Fruit fly (Drosophila melanogaster) whole organism, embryonic: ENCODE data around the gene eIF1.

Experiments used
- BEAF-32 ChIP-seq: fragments of 200-800 bp; sonication (Bioruptor generic); optimal IDR thresholded peaks from 3 replicates; lab custom pipeline; 2017; ENCODE audit warnings: missing biosample characterization, missing genetic modification characterization, mild to moderate bottlenecking, moderate library complexity, missing genetic modification reagents
- CG10565 ChIP-seq: fragments of 200-800 bp; sonication (Bioruptor generic); optimal IDR thresholded peaks from 3 replicates; lab custom pipeline; 2016; ENCODE audit warnings: missing biosample characterization, mild to moderate bottlenecking, missing genetic modification characterization
- CG12391 ChIP-seq: fragments of 200-800 bp; sonication (Bioruptor generic); optimal IDR thresholded peaks from 3 replicates; lab custom pipeline; 2018; ENCODE audit warnings: missing biosample characterization, mild to moderate bottlenecking, missing genetic modification characterization, moderate library complexity
- CG12769 ChIP-seq: fragments of 200-800 bp; sonication (Bioruptor generic); optimal IDR thresholded peaks from 2 replicates; lab custom pipeline; 2019; ENCODE audit warnings: missing biosample characterization, mild to moderate bottlenecking, missing genetic modification characterization, moderate library complexity
- CG13424 ChIP-seq: fragments of 200-800 bp; sonication (Bioruptor generic); optimal IDR thresholded peaks from 2 replicates; lab custom pipeline; 2019; ENCODE audit warnings: missing biosample characterization, mild to moderate bottlenecking, missing genetic modification characterization, moderate library complexity
- CG15073 ChIP-seq: fragments of 200-800 bp; sonication (Bioruptor generic); optimal IDR thresholded peaks from 2 replicates; lab custom pipeline; 2016; ENCODE audit warnings: missing biosample characterization, missing genetic modification characterization
- CG1529 ChIP-seq: fragments of 200-800 bp; sonication (Bioruptor generic); optimal IDR thresholded peaks from 3 replicates; lab custom pipeline; 2018; ENCODE audit warnings: missing biosample characterization, missing genetic modification characterization
- CG15479 ChIP-seq: fragments of 200-800 bp; sonication (Bioruptor generic); optimal IDR thresholded peaks from 3 replicates; lab custom pipeline; 2019; ENCODE audit warnings: missing biosample characterization, mild to moderate bottlenecking, missing genetic modification characterization, moderate library complexity
- CG17385 ChIP-seq: fragments of 200-800 bp; sonication (Bioruptor generic); optimal IDR thresholded peaks from 3 replicates; lab custom pipeline; 2018; ENCODE audit warnings: missing biosample characterization, mild to moderate bottlenecking, missing genetic modification characterization
- CG17802 ChIP-seq: fragments of 200-800 bp; sonication (Bioruptor generic); optimal IDR thresholded peaks from 2 replicates; lab custom pipeline; 2018; ENCODE audit warnings: missing biosample characterization, mild to moderate bottlenecking, missing genetic modification characterization, moderate library complexity
- CG18011 ChIP-seq: fragments of 200-800 bp; sonication (Bioruptor generic); optimal IDR thresholded peaks from 2 replicates; lab custom pipeline; 2017; ENCODE audit warnings: missing biosample characterization, missing genetic modification characterization, mild to moderate bottlenecking, moderate library complexity, missing genotype
- CG2199 ChIP-seq: fragments of 200-800 bp; sonication (Bioruptor generic); IDR thresholded peaks from 3 replicates; pipeline ENCODE4 v1.3.6; 2022; ENCODE audit warnings: missing biosample characterization, missing genetic modification characterization
- CG32767 ChIP-seq: fragments of 200-800 bp; sonication (Bioruptor generic); IDR thresholded peaks from 2 replicates; pipeline ENCODE4 v1.3.6; 2022; ENCODE audit warnings: missing biosample characterization, missing genetic modification characterization
- CG3838 ChIP-seq: fragments of 200-800 bp; sonication (Bioruptor generic); optimal IDR thresholded peaks from 3 replicates; lab custom pipeline; 2016; ENCODE audit warnings: missing biosample characterization, missing genetic modification characterization
- CG4424 ChIP-seq: fragments of 200-800 bp; sonication (Bioruptor generic); optimal IDR thresholded peaks from 3 replicates; lab custom pipeline; 2016; ENCODE audit warnings: missing biosample characterization, missing genetic modification characterization
- CG4707 ChIP-seq: fragments of 200-800 bp; sonication (Bioruptor generic); optimal IDR thresholded peaks from 2 replicates; lab custom pipeline; 2018; ENCODE audit warnings: missing biosample characterization, mild to moderate bottlenecking, missing genetic modification characterization, moderate library complexity
- CG6254 ChIP-seq: fragments of 200-800 bp; sonication (Bioruptor generic); optimal IDR thresholded peaks from 3 replicates; lab custom pipeline; 2017; ENCODE audit warnings: mild to moderate bottlenecking, missing biosample characterization, missing genetic modification reagents, missing genetic modification characterization
- CG6654 ChIP-seq: fragments of 200-800 bp; sonication (Bioruptor generic); optimal IDR thresholded peaks from 2 replicates; lab custom pipeline; 2017; ENCODE audit warnings: missing biosample characterization, mild to moderate bottlenecking, missing genetic modification characterization
- CG9817 ChIP-seq: fragments of 200-800 bp; sonication (Bioruptor generic); optimal IDR thresholded peaks from 2 replicates; lab custom pipeline; 2018; ENCODE audit warnings: missing biosample characterization, mild to moderate bottlenecking, missing genetic modification characterization, moderate library complexity
- CG9932 ChIP-seq: fragments of 200-800 bp; sonication (Bioruptor generic); IDR thresholded peaks from 2 replicates; pipeline ENCODE4 v1.3.6; 2022; ENCODE audit warnings: missing biosample characterization, missing genetic modification characterization
- Dad ChIP-seq: fragments of 200-800 bp; sonication (Bioruptor generic); optimal IDR thresholded peaks from 3 replicates; lab custom pipeline; 2016; ENCODE audit warnings: missing biosample characterization, missing genetic modification characterization
- ERR ChIP-seq: fragments of 200-800 bp; sonication (Bioruptor generic); optimal IDR thresholded peaks from 2 replicates; lab custom pipeline; 2016; ENCODE audit warnings: missing biosample characterization, missing genetic modification characterization
- Ets97D ChIP-seq: fragments of 200-800 bp; sonication (Bioruptor generic); optimal IDR thresholded peaks from 3 replicates; lab custom pipeline; 2016; ENCODE audit warnings: missing biosample characterization, missing genetic modification characterization
- Jarid2 ChIP-seq: fragments of 200-800 bp; sonication (Bioruptor generic); optimal IDR thresholded peaks from 3 replicates; lab custom pipeline; 2017; ENCODE audit warnings: mild to moderate bottlenecking, missing biosample characterization, missing genetic modification reagents, missing genetic modification characterization
- Mes4 ChIP-seq: fragments of 200-800 bp; sonication (Bioruptor generic); optimal IDR thresholded peaks from 2 replicates; lab custom pipeline; 2016; ENCODE audit warnings: missing biosample characterization, missing genetic modification characterization
- Nf-YA ChIP-seq: fragments of 200-800 bp; sonication (Bioruptor generic); IDR thresholded peaks from 2 replicates; pipeline ENCODE4 v1.3.6; 2022; ENCODE audit warnings: missing biosample characterization, missing genetic modification characterization
- Poxn ChIP-seq: fragments of 200-800 bp; sonication (Bioruptor generic); IDR thresholded peaks from 2 replicates; pipeline ENCODE4 v1.3.6; 2022; ENCODE audit warnings: missing biosample characterization, missing genetic modification characterization
- Sry-β ChIP-seq: fragments of 200-800 bp; sonication (Bioruptor generic); optimal IDR thresholded peaks from 2 replicates; lab custom pipeline; 2018; ENCODE audit warnings: missing biosample characterization, mild to moderate bottlenecking, missing genetic modification characterization, moderate library complexity
- Tbp ChIP-seq: fragments of >200 bp; optimal IDR thresholded peaks from 2 replicates; lab custom pipeline; 2018; ENCODE audit warnings: missing biosample characterization, missing genetic modification characterization
- Vsx1 ChIP-seq: fragments of 200-800 bp; sonication (Bioruptor generic); optimal IDR thresholded peaks from 2 replicates; lab custom pipeline; 2017; ENCODE audit warnings: missing biosample characterization, mild to moderate bottlenecking, missing genetic modification characterization, missing genetic modification reagents
- az2 ChIP-seq: fragments of 200-800 bp; sonication (Bioruptor generic); optimal IDR thresholded peaks from 3 replicates; lab custom pipeline; 2016; ENCODE audit warnings: missing biosample characterization, missing genetic modification characterization
- ems ChIP-seq: fragments of 200-800 bp; sonication (Bioruptor generic); optimal IDR thresholded peaks from 3 replicates; lab custom pipeline; 2016; ENCODE audit warnings: missing biosample characterization, missing genetic modification characterization
- eyg ChIP-seq: fragments of 200-800 bp; sonication (Bioruptor generic); optimal IDR thresholded peaks from 3 replicates; lab custom pipeline; 2016; ENCODE audit warnings: missing biosample characterization, missing genetic modification characterization
- ftz-f1 ChIP-seq: fragments of 200-800 bp; sonication (Bioruptor generic); optimal IDR thresholded peaks from 2 replicates; lab custom pipeline; 2016; ENCODE audit warnings: missing biosample characterization, missing genetic modification characterization
- inv ChIP-seq: fragments of 200-800 bp; sonication (Bioruptor generic); IDR thresholded peaks from 2 replicates; pipeline ENCODE4 v1.3.6; 2022; ENCODE audit warnings: missing biosample characterization, missing genetic modification characterization; ENCODE audit not compliant: partially characterized antibody
- jumu ChIP-seq: fragments of 200-800 bp; sonication (Bioruptor generic); optimal IDR thresholded peaks from 3 replicates; lab custom pipeline; 2016; ENCODE audit warnings: missing biosample characterization, missing genetic modification characterization
- ken ChIP-seq: fragments of 200-800 bp; sonication (Bioruptor generic); IDR thresholded peaks from 3 replicates; pipeline ENCODE4 v1.3.6; 2022; ENCODE audit warnings: missing biosample characterization, missing genetic modification characterization
- luna ChIP-seq: fragments of 200-800 bp; sonication (Bioruptor generic); optimal IDR thresholded peaks from 2 replicates; lab custom pipeline; 2016; ENCODE audit warnings: missing biosample characterization, missing genetic modification characterization
- mirr ChIP-seq: fragments of 200-800 bp; sonication (Bioruptor generic); optimal IDR thresholded peaks from 3 replicates; lab custom pipeline; 2018; ENCODE audit warnings: missing biosample characterization, mild to moderate bottlenecking, missing genetic modification characterization
- p53 ChIP-seq: fragments of 200-800 bp; sonication (Bioruptor generic); optimal IDR thresholded peaks from 2 replicates; lab custom pipeline; 2016; ENCODE audit warnings: missing biosample characterization, missing genetic modification characterization
- pita ChIP-seq: fragments of 200-800 bp; sonication (Bioruptor generic); optimal IDR thresholded peaks from 2 replicates; lab custom pipeline; 2017; ENCODE audit warnings: missing biosample characterization, mild to moderate bottlenecking, missing genetic modification characterization
- row ChIP-seq: fragments of 200-800 bp; sonication (Bioruptor generic); IDR thresholded peaks from 3 replicates; pipeline ENCODE4 v1.3.6; 2022; ENCODE audit warnings: missing biosample characterization, missing genetic modification characterization
- scrt ChIP-seq: fragments of 200-800 bp; sonication (Bioruptor generic); optimal IDR thresholded peaks from 2 replicates; lab custom pipeline; 2018; ENCODE audit warnings: missing biosample characterization, mild to moderate bottlenecking, missing genetic modification characterization, moderate library complexity
- sisA ChIP-seq: fragments of 200-800 bp; sonication (Bioruptor generic); IDR thresholded peaks from 2 replicates; pipeline ENCODE4 v1.3.6; 2022; ENCODE audit warnings: missing biosample characterization, missing genetic modification characterization
- slou ChIP-seq: fragments of 200-800 bp; sonication (Bioruptor generic); optimal IDR thresholded peaks from 3 replicates; lab custom pipeline; 2016; ENCODE audit warnings: missing biosample characterization, missing genetic modification characterization
- ssp ChIP-seq: fragments of 200-800 bp; sonication (Bioruptor generic); IDR thresholded peaks from 2 replicates; pipeline ENCODE4 v1.3.6; 2022; ENCODE audit warnings: missing biosample characterization, missing genetic modification characterization
- trem ChIP-seq: fragments of 200-800 bp; optimal IDR thresholded peaks from 3 replicates; lab custom pipeline; 2019; ENCODE audit warnings: missing biosample characterization, mild to moderate bottlenecking, missing genetic modification characterization, moderate library complexity
- vfl ChIP-seq: fragments of 200-800 bp; sonication (Bioruptor generic); optimal IDR thresholded peaks from 2 replicates; lab custom pipeline; 2016; ENCODE audit warnings: missing biosample characterization, missing genetic modification characterization
- vnd ChIP-seq: fragments of 200-800 bp; sonication (Bioruptor generic); IDR thresholded peaks from 3 replicates; pipeline ENCODE4 v1.3.6; 2022; ENCODE audit warnings: missing biosample characterization, missing genetic modification characterization; ENCODE audit not compliant: partially characterized antibody

eIF1 gene

dm6 chr3L:3248714-3249663 lies 25.8 kb downstream of the eIF1 start (continued):
- TF ChIP-seq slou (no peak), ssp (GFP tag; lab: Robert Waterston, UW) (no peak), pita (GFP tag; lab: Kevin White, UChicago) (no peak), Mes4 (GFP tag; lab: Kevin White, UChicago) (no peak), row (GFP tag; lab: Robert Waterston, UW) (peak; percentile 54), CG10565 (GFP tag; lab: Kevin White, UChicago) (no peak), CG12391 (tag; lab: Kevin White, UChicago) (peak; percentile 44), ken (GFP tag; lab: Robert Waterston, UW) (no peak), luna (no peak), Nf-YA (GFP tag; lab: Robert Waterston, UW) (no peak), CG6254 (GFP tag; lab: Kevin White, UChicago) (peak; percentile 34), CG13424 (tag; lab: Kevin White, UChicago) (peak; percentile 65), Ets97D (GFP tag; lab: Kevin White, UChicago) (no peak), eyg (GFP tag; lab: Kevin White, UChicago) (no peak), CG17802 (tag; lab: Kevin White, UChicago) (no peak), Poxn (GFP tag; lab: Robert Waterston, UW) (no peak), CG18011 (no peak), CG1529 (GFP tag; lab: Kevin White, UChicago) (peak; percentile 39), inv (no peak), Sry-β (GFP tag; lab: Kevin White, UChicago) (no peak), CG3838 (GFP tag; lab: Kevin White, UChicago) (no peak), CG12769 (no peak), Vsx1 (peak; percentile 7), CG9817 (tag; lab: Kevin White, UChicago) (no peak), CG15073 (GFP tag; lab: Kevin White, UChicago) (peak; percentile 5), az2 (GFP tag; lab: Kevin White, UChicago) (peak; percentile 56), CG2199 (GFP tag; lab: Robert Waterston, UW) (no peak), vnd (GFP tag; lab: Robert Waterston, UW) (no peak), Jarid2 (peak; percentile 2), ERR (GFP tag; lab: Kevin White, UChicago) (no peak), jumu (GFP tag; lab: Kevin White, UChicago) (no peak), ems (no peak), sisA (GFP tag; lab: Robert Waterston, UW) (no peak), ftz-f1 (GFP tag; lab: Kevin White, UChicago) (no peak), CG9932 (no peak), p53 (GFP tag; lab: Kevin White, UChicago) (no peak), CG4707 (GFP tag; lab: Kevin White, UChicago) (no peak), trem (no peak), CG32767 (GFP tag; lab: Robert Waterston, UW) (0 out of 2 replicates have a peak, but pooled peaks have one; percentile 21), BEAF-32 (GFP tag; lab: Kevin White, UChicago) (no peak), CG6654 (peak; percentile 7), scrt (GFP tag; lab: Kevin White, UChicago) (no peak), Tbp (GFP tag; lab: Kevin White, UChicago) (no peak), Dad (GFP tag; lab: Kevin White, UChicago) (no peak), CG15479 (no peak), mirr (GFP tag; lab: Kevin White, UChicago) (no peak), CG4424 (GFP tag; lab: Kevin White, UChicago) (peak; percentile 36), CG17385 (GFP tag; lab: Kevin White, UChicago) (peak; percentile 52), vfl (GFP tag; lab: Kevin White, UChicago) (no peak)
